Worm (Caenorhabditis elegans) whole organism, L1 larva: Measurements from ENCODE around the gene clc-29.

ENCODE experiments used
- C16A3.4 ChIP-seq: fragments of 150-350 bp; optimal IDR thresholded peaks from 2 replicates; lab custom pipeline; 2014; ENCODE audit warnings: missing biosample characterization, missing genetic modification characterization
- ceh-63 ChIP-seq: fragments of 200-800 bp; sonication (Bioruptor generic); optimal IDR thresholded peaks from 2 replicates; lab custom pipeline; 2018; ENCODE audit warnings: mild to moderate bottlenecking, missing genetic modification characterization, missing compliant biosample characterization
- elt-3 ChIP-seq, 6 experiments: fragments of 150-350 bp in 1 of 6; sonication (generic microtip); optimal IDR thresholded peaks; 2 replicates each; lab custom pipeline; 2017 to 2018; ENCODE audit warnings: missing biosample characterization in 6 of 6, missing genetic modification characterization in 6 of 6, inconsistent platforms in 1 of 6
- lin-15B ChIP-seq: fragments of 150-350 bp; sonication (generic microtip); optimal IDR thresholded peaks from 3 replicates; lab custom pipeline; 2014; ENCODE audit warnings: missing biosample characterization, missing genetic modification characterization
- lir-3 ChIP-seq: sonication (generic microtip); optimal IDR thresholded peaks from 2 replicates; lab custom pipeline; 2016; ENCODE audit warnings: mild to moderate bottlenecking, missing genetic modification characterization, moderate library complexity, missing compliant biosample characterization; ENCODE audit not compliant: poor library complexity
- nhr-12 ChIP-seq: sonication (generic microtip); optimal IDR thresholded peaks from 2 replicates; lab custom pipeline; 2017; ENCODE audit warnings: missing biosample characterization, missing genetic modification characterization
- nhr-237 ChIP-seq: fragments of 150-350 bp; optimal IDR thresholded peaks from 2 replicates; lab custom pipeline; 2014; ENCODE audit warnings: missing biosample characterization, missing genetic modification characterization
- pqm-1 ChIP-seq: sonication (generic microtip); optimal IDR thresholded peaks from 3 replicates; lab custom pipeline; 2017; ENCODE audit warnings: missing biosample characterization, missing genetic modification characterization
- snpc-4 ChIP-seq: fragments of 150-350 bp; optimal IDR thresholded peaks from 2 replicates; lab custom pipeline; 2014; ENCODE audit warnings: missing biosample characterization, missing genetic modification characterization
- sptf-1 ChIP-seq: fragments of 150-350 bp; optimal IDR thresholded peaks from 2 replicates; lab custom pipeline; 2014; ENCODE audit warnings: missing biosample characterization, missing genetic modification characterization

ce11 chrIII:8363253-8364061 lies 15.7 kb upstream of the clc-29 start, which contains the start of gene R05D3.3:
- TF ChIP-seq C16A3.4 (no peak), elt-3 (tag; optimal IDR thresholded peaks at IDR 0.05; lab: Kevin White, UChicago) (no peak), nhr-12 (tag; lab: Kevin White, UChicago) (no peak), lin-15B (tag; lab: Kevin White, UChicago) (no peak), nhr-237 (tag; lab: Kevin White, UChicago) (no peak), ceh-63 (no peak), lir-3 (tag; lab: Kevin White, UChicago) (no peak), sptf-1 (tag; lab: Kevin White, UChicago) (no peak), pqm-1 (tag; lab: Kevin White, UChicago) (no peak), snpc-4 (no peak)
